Fruit fly (Drosophila melanogaster) whole organism, embryonic: ENCODE measurements around the gene bero.

ENCODE experiments used
- B-H2 ChIP-seq: fragments of 200-800 bp; sonication (Bioruptor generic); optimal IDR thresholded peaks from 2 replicates; lab custom pipeline; 2018; ENCODE audit warnings: missing biosample characterization, mild to moderate bottlenecking, missing genetic modification characterization
- BtbVII ChIP-seq: fragments of 200-800 bp; sonication (Bioruptor generic); optimal IDR thresholded peaks from 3 replicates; lab custom pipeline; 2017; ENCODE audit warnings: missing biosample characterization, mild to moderate bottlenecking, missing genetic modification characterization
- CG10543 ChIP-seq: fragments of 200-800 bp; sonication (Bioruptor generic); optimal IDR thresholded peaks from 3 replicates; lab custom pipeline; 2017; ENCODE audit warnings: missing biosample characterization, mild to moderate bottlenecking, missing genetic modification characterization, moderate library complexity
- CG10565 ChIP-seq: fragments of 200-800 bp; sonication (Bioruptor generic); optimal IDR thresholded peaks from 3 replicates; lab custom pipeline; 2016; ENCODE audit warnings: missing biosample characterization, mild to moderate bottlenecking, missing genetic modification characterization
- CG11247 ChIP-seq: fragments of 200-800 bp; sonication (Bioruptor generic); IDR thresholded peaks from 2 replicates; pipeline ENCODE4 v1.3.6; 2022; ENCODE audit warnings: missing biosample characterization, missing genetic modification characterization
- CG12071 ChIP-seq: fragments of 200-800 bp; sonication (Bioruptor generic); optimal IDR thresholded peaks from 3 replicates; lab custom pipeline; 2018; ENCODE audit warnings: missing biosample characterization, mild to moderate bottlenecking, missing genetic modification characterization
- CG12219 ChIP-seq: fragments of 200-800 bp; sonication (Bioruptor generic); optimal IDR thresholded peaks from 3 replicates; lab custom pipeline; 2018; ENCODE audit warnings: missing biosample characterization, mild to moderate bottlenecking, missing genetic modification characterization
- CG14710 ChIP-seq: fragments of 200-800 bp; sonication (Bioruptor generic); optimal IDR thresholded peaks from 3 replicates; lab custom pipeline; 2019; ENCODE audit warnings: missing biosample characterization, mild to moderate bottlenecking, missing genetic modification characterization, moderate library complexity
- CG15514 ChIP-seq: fragments of 200-800 bp; sonication (Bioruptor generic); optimal IDR thresholded peaks from 3 replicates; lab custom pipeline; 2017; ENCODE audit warnings: missing biosample characterization, missing genetic modification characterization, mild to moderate bottlenecking, moderate library complexity, missing genetic modification reagents
- CG17361 ChIP-seq: fragments of 200-800 bp; sonication (Bioruptor generic); IDR thresholded peaks from 3 replicates; pipeline ENCODE4 v1.3.6; 2022; ENCODE audit warnings: missing biosample characterization, missing genetic modification characterization
- CG18599 ChIP-seq: fragments of 200-800 bp; sonication (Bioruptor generic); optimal IDR thresholded peaks from 3 replicates; lab custom pipeline; 2017; ENCODE audit warnings: missing biosample characterization, missing genetic modification characterization, mild to moderate bottlenecking, moderate library complexity, missing genetic modification reagents
- CG30020 ChIP-seq: fragments of 200-800 bp; optimal IDR thresholded peaks from 2 replicates; lab custom pipeline; 2019; ENCODE audit warnings: missing biosample characterization, mild to moderate bottlenecking, missing genetic modification characterization, moderate library complexity
- CG32767 ChIP-seq: fragments of 200-800 bp; sonication (Bioruptor generic); IDR thresholded peaks from 2 replicates; pipeline ENCODE4 v1.3.6; 2022; ENCODE audit warnings: missing biosample characterization, missing genetic modification characterization
- CG3281 ChIP-seq: fragments of 200-800 bp; sonication (Bioruptor generic); optimal IDR thresholded peaks from 3 replicates; lab custom pipeline; 2017; ENCODE audit warnings: missing biosample characterization, mild to moderate bottlenecking, missing genetic modification characterization
- CG3407 ChIP-seq: fragments of 200-800 bp; sonication (Bioruptor generic); optimal IDR thresholded peaks from 2 replicates; lab custom pipeline; 2018; ENCODE audit warnings: missing biosample characterization, mild to moderate bottlenecking, missing genetic modification characterization
- CG34224 ChIP-seq: fragments of 200-800 bp; sonication (Bioruptor generic); IDR thresholded peaks from 3 replicates; pipeline ENCODE4 v1.3.6; 2022; ENCODE audit warnings: missing biosample characterization, missing genetic modification characterization; ENCODE audit not compliant: partially characterized antibody
- CG42726 ChIP-seq: fragments of 200-800 bp; sonication (Bioruptor generic); IDR thresholded peaks from 2 replicates; pipeline ENCODE4 v1.3.6; 2022; ENCODE audit warnings: missing biosample characterization, missing genetic modification characterization; ENCODE audit not compliant: partially characterized antibody
- CG4360 ChIP-seq: fragments of 200-800 bp; sonication (Bioruptor generic); IDR thresholded peaks from 2 replicates; pipeline ENCODE4 v1.3.6; 2022; ENCODE audit warnings: missing biosample characterization, missing genetic modification characterization
- CG5953 ChIP-seq: fragments of 200-800 bp; sonication (Bioruptor generic); IDR thresholded peaks from 2 replicates; pipeline ENCODE4 v1.3.6; 2022; ENCODE audit warnings: missing biosample characterization, missing genetic modification characterization
- CG6683 ChIP-seq: fragments of 200-800 bp; sonication (Bioruptor generic); optimal IDR thresholded peaks from 2 replicates; lab custom pipeline; 2017; ENCODE audit warnings: missing biosample characterization, mild to moderate bottlenecking, missing genetic modification characterization, missing genetic modification reagents
- CG6854 ChIP-seq: fragments of 200-800 bp; sonication (Bioruptor generic); optimal IDR thresholded peaks from 3 replicates; lab custom pipeline; 2017; ENCODE audit warnings: missing biosample characterization, mild to moderate bottlenecking, missing genetic modification characterization
- CG7987 ChIP-seq: fragments of 200-800 bp; sonication (Bioruptor generic); optimal IDR thresholded peaks from 2 replicates; lab custom pipeline; 2018; ENCODE audit warnings: missing biosample characterization, mild to moderate bottlenecking, missing genetic modification characterization, moderate library complexity
- CG8290 ChIP-seq, 3 experiments: fragments of 200-800 bp; sonication (Bioruptor generic); optimal IDR thresholded peaks; 2 replicates each; lab custom pipeline; 2016 to 2019; ENCODE audit warnings: missing biosample characterization in 3 of 3, missing genetic modification characterization in 3 of 3, mild to moderate bottlenecking in 2 of 3, moderate library complexity in 1 of 3
- CG8388 ChIP-seq: fragments of 200-800 bp; sonication (Bioruptor generic); optimal IDR thresholded peaks from 2 replicates; lab custom pipeline; 2019; ENCODE audit warnings: missing biosample characterization, mild to moderate bottlenecking, missing genetic modification characterization, moderate library complexity
- CTCF ChIP-seq: fragments of 200-800 bp; sonication (Bioruptor generic); optimal IDR thresholded peaks from 2 replicates; lab custom pipeline; 2017; ENCODE audit warnings: missing biosample characterization, mild to moderate bottlenecking, missing genetic modification characterization, moderate library complexity
- D ChIP-seq, 2 experiments: fragments of 200-800 bp in 1 of 2; fragments of >200 bp in 1 of 2; sonication (Bioruptor generic) in 1 of 2; optimal IDR thresholded peaks; 2 replicates in 1 of 2; 3 replicates in 1 of 2; lab custom pipeline; 2017; ENCODE audit warnings: mild to moderate bottlenecking in 1 of 2, missing biosample characterization in 1 of 2, missing genetic modification characterization in 1 of 2, missing genetic modification reagents in 1 of 2
- Dad ChIP-seq: fragments of 200-800 bp; sonication (Bioruptor generic); optimal IDR thresholded peaks from 3 replicates; lab custom pipeline; 2016; ENCODE audit warnings: missing biosample characterization, missing genetic modification characterization
- Dp ChIP-seq: fragments of 200-800 bp; sonication (Bioruptor generic); optimal IDR thresholded peaks from 2 replicates; lab custom pipeline; 2018; ENCODE audit warnings: missing biosample characterization, mild to moderate bottlenecking, missing genetic modification characterization, moderate library complexity
- Fer1 ChIP-seq: fragments of 200-800 bp; sonication (Bioruptor generic); optimal IDR thresholded peaks from 2 replicates; lab custom pipeline; 2017; ENCODE audit warnings: missing biosample characterization, mild to moderate bottlenecking, missing genetic modification characterization
- HmgZ ChIP-seq: fragments of 200-800 bp; sonication (Bioruptor generic); optimal IDR thresholded peaks from 2 replicates; lab custom pipeline; 2018; ENCODE audit warnings: missing biosample characterization, mild to moderate bottlenecking, missing genetic modification characterization
- Lim3 ChIP-seq: fragments of 200-800 bp; sonication (Bioruptor generic); IDR thresholded peaks from 2 replicates; pipeline ENCODE4 v1.3.6; 2022; ENCODE audit warnings: missing biosample characterization, missing genetic modification characterization
- MTF-1 ChIP-seq: fragments of 200-800 bp; sonication (Bioruptor generic); optimal IDR thresholded peaks from 2 replicates; lab custom pipeline; 2018; ENCODE audit warnings: missing biosample characterization, mild to moderate bottlenecking, missing genetic modification characterization, borderline replicate concordance
- NC2α ChIP-seq: fragments of 200-800 bp; sonication (Bioruptor generic); optimal IDR thresholded peaks from 2 replicates; lab custom pipeline; 2016; ENCODE audit warnings: missing biosample characterization, missing genetic modification characterization
- Xbp1 ChIP-seq: fragments of 200-800 bp; sonication (Bioruptor generic); optimal IDR thresholded peaks from 3 replicates; lab custom pipeline; 2016; ENCODE audit warnings: missing biosample characterization, mild to moderate bottlenecking, missing genetic modification characterization
- Xrp1 ChIP-seq: fragments of 200-800 bp; sonication (Bioruptor generic); IDR thresholded peaks from 2 replicates; pipeline ENCODE4 v1.3.6; 2022; ENCODE audit warnings: missing biosample characterization, missing genetic modification characterization
- bcd ChIP-seq: fragments of 200-800 bp; sonication (Bioruptor generic); optimal IDR thresholded peaks from 2 replicates; lab custom pipeline; 2017; ENCODE audit warnings: missing biosample characterization, mild to moderate bottlenecking, missing genetic modification characterization
- dysf ChIP-seq: fragments of 200-800 bp; sonication (Bioruptor generic); IDR thresholded peaks from 3 replicates; pipeline ENCODE4 v1.3.6; 2022; ENCODE audit warnings: missing biosample characterization, missing genetic modification characterization
- gro ChIP-seq: fragments of 200-800 bp; sonication (Bioruptor generic); optimal IDR thresholded peaks from 2 replicates; lab custom pipeline; 2016; ENCODE audit warnings: missing biosample characterization, missing genetic modification characterization
- her ChIP-seq: fragments of 200-800 bp; sonication (Bioruptor generic); optimal IDR thresholded peaks from 2 replicates; lab custom pipeline; 2016; ENCODE audit warnings: missing biosample characterization, missing genetic modification characterization
- jigr1 ChIP-seq: fragments of 200-800 bp; sonication (Bioruptor generic); IDR thresholded peaks from 3 replicates; pipeline ENCODE4 v1.3.6; 2022; ENCODE audit warnings: missing biosample characterization, missing genetic modification characterization
- kay ChIP-seq: fragments of 200-800 bp; sonication (Bioruptor generic); optimal IDR thresholded peaks from 2 replicates; lab custom pipeline; 2016; ENCODE audit warnings: missing biosample characterization, missing genetic modification characterization
- lola ChIP-seq, 3 experiments: fragments of >200 bp in 2 of 3; fragments of 200-800 bp in 1 of 3; sonication (Bioruptor generic) in 1 of 3; optimal IDR thresholded peaks; 2 replicates each; lab custom pipeline; 2017 to 2019; ENCODE audit warnings: missing biosample characterization in 3 of 3, missing genetic modification characterization in 3 of 3, mild to moderate bottlenecking in 1 of 3, moderate library complexity in 1 of 3
- lov ChIP-seq, 2 experiments: fragments of 200-800 bp in 1 of 2; fragments of >200 bp in 1 of 2; sonication (Bioruptor generic) in 1 of 2; IDR thresholded peaks in 1 of 2; optimal IDR thresholded peaks in 1 of 2; 2 replicates in 1 of 2; 3 replicates in 1 of 2; pipeline versions ENCODE4 v1.3.6 to Lab custom; 2017 to 2022; ENCODE audit warnings: missing biosample characterization in 1 of 2, missing genetic modification characterization in 1 of 2
- sd ChIP-seq: fragments of 200-800 bp; sonication (Bioruptor generic); optimal IDR thresholded peaks from 3 replicates; lab custom pipeline; 2018; ENCODE audit warnings: missing biosample characterization, mild to moderate bottlenecking, missing genetic modification characterization, moderate library complexity
- sens ChIP-seq: fragments of 200-800 bp; sonication (Bioruptor generic); peaks from one replicate; lab custom pipeline; 2016; ENCODE audit warnings: missing biosample characterization, missing genetic modification characterization
- ttk ChIP-seq: fragments of 200-800 bp; sonication (Bioruptor generic); IDR thresholded peaks from 2 replicates; pipeline ENCODE4 v2.1.2; 2022; ENCODE audit warnings: missing biosample characterization, missing genetic modification characterization
- z ChIP-seq: fragments of 200-800 bp; sonication (Bioruptor generic); IDR thresholded peaks from 3 replicates; pipeline ENCODE4 v1.3.6; 2022; ENCODE audit warnings: missing biosample characterization, missing genetic modification characterization
- zfh1 ChIP-seq: fragments of 200-800 bp; sonication (Bioruptor generic); IDR thresholded peaks from 3 replicates; pipeline ENCODE4 v1.3.6; 2022; ENCODE audit warnings: missing biosample characterization, missing genetic modification characterization
- zfh2 ChIP-seq: fragments of 200-800 bp; sonication (Bioruptor generic); optimal IDR thresholded peaks from 2 replicates; lab custom pipeline; 2016; ENCODE audit warnings: missing biosample characterization, missing genetic modification characterization

The bero gene

DNA sequence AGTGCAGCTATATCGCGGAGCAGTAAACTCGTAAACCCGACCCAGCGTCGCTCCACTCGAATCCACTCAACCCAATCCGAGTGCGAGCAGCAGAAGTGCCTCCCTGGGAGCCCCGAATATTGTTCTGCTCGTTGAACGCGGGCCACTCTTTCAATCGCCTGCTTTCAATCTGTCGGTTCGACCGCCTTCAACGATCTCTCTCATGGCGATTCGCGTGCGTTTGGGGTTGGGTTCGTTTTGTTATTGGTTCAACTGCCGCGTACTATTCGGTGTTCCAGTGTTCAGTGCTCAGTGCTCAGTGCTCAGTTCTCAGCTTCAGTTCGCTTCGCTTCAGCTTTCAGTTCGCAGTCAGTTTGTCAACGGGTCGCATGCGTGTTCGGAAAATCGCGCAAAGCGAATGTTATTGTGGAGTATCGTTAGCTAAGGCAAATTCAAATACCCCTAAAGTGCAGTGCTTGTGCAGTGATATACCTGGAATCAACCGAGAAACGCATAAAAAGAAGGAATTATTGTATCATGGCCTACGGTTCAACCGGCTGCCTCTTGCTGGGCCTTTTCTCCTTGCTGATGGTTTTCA, 17.9 kb upstream of the bero start, which contains the start of gene CG31676 (continued):
- TF ChIP-seq CG15514 (GFP tag; lab: Kevin White, UChicago): peak; percentile 48
- TF ChIP-seq CG18599 (GFP tag; lab: Kevin White, UChicago): peak; percentile 47
- TF ChIP-seq CG3407 (GFP tag; lab: Kevin White, UChicago): no peak
- peak; percentile 78 for TF ChIP-seq Fer1 (GFP tag; lab: Kevin White, UChicago)
- peak; percentile 56 for TF ChIP-seq CG3281 (GFP tag; lab: Kevin White, UChicago)
- TF ChIP-seq CG12219 (GFP tag; lab: Kevin White, UChicago): peak; percentile 34
- no peak for TF ChIP-seq Dp (GFP tag; lab: Kevin White, UChicago)
- peak; percentile 53 for TF ChIP-seq CG7987
- no peak for TF ChIP-seq lola (GFP tag; optimal IDR thresholded peaks at IDR 0.05; lab: Kevin White, UChicago)
- peak; percentile 74 for TF ChIP-seq z (GFP tag; lab: Robert Waterston, UW)
- TF ChIP-seq Xrp1 (GFP tag; lab: Robert Waterston, UW): no peak
- no peak for TF ChIP-seq NC2α (GFP tag; lab: Kevin White, UChicago)
- no peak for TF ChIP-seq CG4360 (GFP tag; lab: Robert Waterston, UW)
- no peak for TF ChIP-seq kay (GFP tag; lab: Kevin White, UChicago)
- TF ChIP-seq CG8290 (GFP tag; optimal IDR thresholded peaks at IDR 0.05; lab: Kevin White, UChicago): no peak
- TF ChIP-seq CG8290 (tag; optimal IDR thresholded peaks at IDR 0.05; lab: Kevin White, UChicago): no peak
- no peak for TF ChIP-seq CG32767 (GFP tag; lab: Robert Waterston, UW)
- no peak for TF ChIP-seq CG42726
- no peak for TF ChIP-seq zfh2 (GFP tag; lab: Kevin White, UChicago)
- peak; percentile 47 for TF ChIP-seq CG12071 (GFP tag; lab: Kevin White, UChicago)
- TF ChIP-seq CG17361: no peak
- no peak for TF ChIP-seq ttk (GFP tag; lab: Robert Waterston, UW)
- TF ChIP-seq gro: no peak
- TF ChIP-seq lov (optimal IDR thresholded peaks at IDR 0.05; lab: Kevin White, UChicago): no peak
- TF ChIP-seq lov (GFP tag; IDR thresholded peaks at IDR 0.05; lab: Robert Waterston, UW): no peak
- no peak for TF ChIP-seq jigr1
- TF ChIP-seq Dad: no peak
- TF ChIP-seq CG14710: no peak
- no peak for TF ChIP-seq Xbp1
- no peak for TF ChIP-seq CG8388 (GFP tag; lab: Kevin White, UChicago)
- no peak for TF ChIP-seq CG34224 (GFP tag; lab: Robert Waterston, UW)
- no peak for TF ChIP-seq CG10565 (GFP tag; lab: Kevin White, UChicago)
- no peak for TF ChIP-seq MTF-1 (GFP tag; lab: Kevin White, UChicago)
- TF ChIP-seq Lim3 (GFP tag; lab: Robert Waterston, UW): no peak
- TF ChIP-seq her (GFP tag; lab: Kevin White, UChicago): peak; percentile 24
- TF ChIP-seq sens (GFP tag; lab: Kevin White, UChicago): no peak
- no peak for TF ChIP-seq CTCF (GFP tag; lab: Kevin White, UChicago)
- TF ChIP-seq CG6854: peak; percentile 45
- peak; percentile 11; the same call in 1 of the 2 replicates for TF ChIP-seq CG11247 (GFP tag; lab: Robert Waterston, UW)
- no peak for TF ChIP-seq sd (tag; lab: Kevin White, UChicago)
- peak; percentile 42 for TF ChIP-seq BtbVII (GFP tag; lab: Kevin White, UChicago)
- TF ChIP-seq CG10543: peak; percentile 45
- TF ChIP-seq D (optimal IDR thresholded peaks at IDR 0.05; lab: Kevin White, UChicago): no peak
- no peak for TF ChIP-seq D (GFP tag; optimal IDR thresholded peaks at IDR 0.05; lab: Kevin White, UChicago)
- TF ChIP-seq CG6683 (GFP tag; lab: Kevin White, UChicago): no peak
- no peak for TF ChIP-seq CG5953
- TF ChIP-seq dysf (GFP tag; lab: Robert Waterston, UW): peak; percentile 29; the same call in 1 of the 3 replicates
- TF ChIP-seq B-H2: peak; percentile 73
- TF ChIP-seq HmgZ (tag; lab: Kevin White, UChicago): no peak
- TF ChIP-seq zfh1 (GFP tag; lab: Robert Waterston, UW): no peak
- TF ChIP-seq bcd (GFP tag; lab: Kevin White, UChicago): no peak
- TF ChIP-seq CG30020 (tag; lab: Kevin White, UChicago): no peak
